Worm (Caenorhabditis elegans) whole organism, late embryonic: ENCODE measurements around the gene nit-1.

Experiments
- C08G9.2 ChIP-seq: sonication (generic microtip); optimal IDR thresholded peaks from 2 replicates; lab custom pipeline; 2016; ENCODE audit warnings: mild to moderate bottlenecking, missing genetic modification characterization, moderate library complexity, missing compliant biosample characterization
- C38D4.7 ChIP-seq: fragments of 200-800 bp; sonication (Bioruptor generic); optimal IDR thresholded peaks from 2 replicates; lab custom pipeline; 2018; ENCODE audit warnings: mild to moderate bottlenecking, missing genetic modification characterization, moderate library complexity, missing compliant biosample characterization
- F13H6.1 ChIP-seq: sonication (generic microtip); optimal IDR thresholded peaks from 2 replicates; lab custom pipeline; 2016; ENCODE audit warnings: missing genetic modification characterization, missing compliant biosample characterization
- K02D7.2 ChIP-seq: sonication (generic microtip); optimal IDR thresholded peaks from 2 replicates; lab custom pipeline; 2017; ENCODE audit warnings: mild to moderate bottlenecking, missing genetic modification characterization, missing compliant biosample characterization
- Y22D7AL.16 ChIP-seq: sonication (generic microtip); optimal IDR thresholded peaks from 2 replicates; lab custom pipeline; 2016; ENCODE audit warnings: missing genetic modification characterization, missing compliant biosample characterization
- ama-1 ChIP-seq: fragments of 150-350 bp; optimal IDR thresholded peaks from 2 replicates; lab custom pipeline; 2014
- ceh-18 ChIP-seq: sonication (generic microtip); optimal IDR thresholded peaks from 2 replicates; lab custom pipeline; 2016; ENCODE audit warnings: missing genetic modification characterization, missing compliant biosample characterization
- ceh-19 ChIP-seq: fragments of 200-800 bp; sonication (Bioruptor generic); optimal IDR thresholded peaks from 2 replicates; lab custom pipeline; 2018; ENCODE audit warnings: mild to moderate bottlenecking, missing genetic modification characterization, missing compliant biosample characterization
- ceh-2 ChIP-seq: sonication (generic microtip); optimal IDR thresholded peaks from 2 replicates; lab custom pipeline; 2016; ENCODE audit warnings: missing genotype, missing genetic modification characterization, missing compliant biosample characterization
- ceh-22 ChIP-seq: sonication (generic microtip); optimal IDR thresholded peaks from 2 replicates; lab custom pipeline; 2017; ENCODE audit warnings: missing biosample characterization, missing genetic modification characterization
- ceh-34 ChIP-seq: sonication (generic microtip); optimal IDR thresholded peaks from 2 replicates; lab custom pipeline; 2016; ENCODE audit warnings: mild to moderate bottlenecking, missing genetic modification characterization, missing compliant biosample characterization
- ceh-48 ChIP-seq: sonication (generic microtip); optimal IDR thresholded peaks from 2 replicates; lab custom pipeline; 2016; ENCODE audit warnings: missing genetic modification characterization, inconsistent platforms, missing compliant biosample characterization
- ceh-6 ChIP-seq: fragments of 200-800 bp; sonication (Bioruptor generic); optimal IDR thresholded peaks from 2 replicates; lab custom pipeline; 2018; ENCODE audit warnings: mild to moderate bottlenecking, missing genetic modification characterization, missing compliant biosample characterization
- ceh-9 ChIP-seq: sonication (generic microtip); optimal IDR thresholded peaks from 2 replicates; lab custom pipeline; 2016; ENCODE audit warnings: mild to moderate bottlenecking, missing genetic modification characterization, inconsistent platforms, missing compliant biosample characterization
- dve-1 ChIP-seq: sonication (generic microtip); optimal IDR thresholded peaks from 2 replicates; lab custom pipeline; 2017; ENCODE audit warnings: antibody characterized with exemption, mild to moderate bottlenecking, missing genetic modification characterization, missing compliant biosample characterization
- elt-2 ChIP-seq: sonication (generic microtip); optimal IDR thresholded peaks from 2 replicates; lab custom pipeline; 2016; ENCODE audit warnings: missing genetic modification reagents, missing genetic modification characterization, missing compliant biosample characterization
- ets-4 ChIP-seq: sonication (generic microtip); optimal IDR thresholded peaks from 2 replicates; lab custom pipeline; 2016; ENCODE audit warnings: missing genetic modification characterization, missing compliant biosample characterization
- fax-1 ChIP-seq: sonication (generic microtip); optimal IDR thresholded peaks from 2 replicates; lab custom pipeline; 2016; ENCODE audit warnings: missing genotype, missing genetic modification characterization, missing compliant biosample characterization
- gmeb-2 ChIP-seq: sonication (generic microtip); optimal IDR thresholded peaks from 2 replicates; lab custom pipeline; 2016; ENCODE audit warnings: missing genetic modification characterization, inconsistent platforms, missing compliant biosample characterization
- hlh-30 ChIP-seq: sonication (generic microtip); optimal IDR thresholded peaks from 2 replicates; lab custom pipeline; 2017; ENCODE audit warnings: antibody characterized with exemption, missing genetic modification characterization, missing compliant biosample characterization; ENCODE audit not compliant: insufficient read depth
- hlh-8 ChIP-seq: sonication (generic microtip); optimal IDR thresholded peaks from 2 replicates; lab custom pipeline; 2016; ENCODE audit warnings: missing genotype, missing genetic modification characterization, missing compliant biosample characterization
- lim-6 ChIP-seq: sonication (generic microtip); optimal IDR thresholded peaks from 2 replicates; lab custom pipeline; 2016; ENCODE audit warnings: missing genetic modification characterization, missing compliant biosample characterization
- madf-2 ChIP-seq: sonication (generic microtip); optimal IDR thresholded peaks from 2 replicates; lab custom pipeline; 2017; ENCODE audit warnings: missing genetic modification characterization, missing compliant biosample characterization
- nfya-1 ChIP-seq: sonication (generic microtip); optimal IDR thresholded peaks from 2 replicates; lab custom pipeline; 2017; ENCODE audit warnings: missing genetic modification characterization, mild to moderate bottlenecking, missing compliant biosample characterization, antibody characterized with exemption, moderate library complexity
- nhr-11 ChIP-seq: fragments of 150-350 bp; optimal IDR thresholded peaks from 2 replicates; lab custom pipeline; 2014; ENCODE audit warnings: missing biosample characterization, missing genetic modification characterization
- nhr-232 ChIP-seq: sonication (generic microtip); optimal IDR thresholded peaks from 2 replicates; lab custom pipeline; 2016; ENCODE audit warnings: missing genetic modification characterization, missing compliant biosample characterization
- npax-4 ChIP-seq: sonication (generic microtip); optimal IDR thresholded peaks from 2 replicates; lab custom pipeline; 2016; ENCODE audit warnings: missing genetic modification characterization, missing compliant biosample characterization
- odd-2 ChIP-seq: sonication (generic microtip); optimal IDR thresholded peaks from 2 replicates; lab custom pipeline; 2017; ENCODE audit warnings: antibody characterized with exemption, mild to moderate bottlenecking, missing genetic modification characterization, missing compliant biosample characterization
- pag-3 ChIP-seq: sonication (generic microtip); optimal IDR thresholded peaks from 2 replicates; lab custom pipeline; 2016; ENCODE audit warnings: missing compliant biosample characterization, missing genetic modification characterization, borderline replicate concordance
- pqm-1 ChIP-seq: sonication (generic microtip); optimal IDR thresholded peaks from 2 replicates; lab custom pipeline; 2016; ENCODE audit warnings: missing genetic modification characterization, missing compliant biosample characterization
- pros-1 ChIP-seq: fragments of 150-350 bp; optimal IDR thresholded peaks from 2 replicates; lab custom pipeline; 2014; ENCODE audit warnings: missing biosample characterization, missing genetic modification reagents, missing genetic modification characterization
- ref-2 ChIP-seq: sonication (generic microtip); optimal IDR thresholded peaks from 2 replicates; lab custom pipeline; 2016; ENCODE audit warnings: missing genetic modification characterization, missing compliant biosample characterization
- rnt-1 ChIP-seq: sonication (generic microtip); optimal IDR thresholded peaks from 2 replicates; lab custom pipeline; 2016; ENCODE audit warnings: missing genetic modification characterization, missing compliant biosample characterization
- sdc-2 ChIP-seq: sonication (generic microtip); optimal IDR thresholded peaks from 2 replicates; lab custom pipeline; 2016; ENCODE audit warnings: missing genotype, missing genetic modification characterization, missing compliant biosample characterization
- sox-4 ChIP-seq: sonication (generic microtip); optimal IDR thresholded peaks from 2 replicates; lab custom pipeline; 2017; ENCODE audit warnings: mild to moderate bottlenecking, missing genetic modification characterization, inconsistent platforms, missing compliant biosample characterization
- tbx-2 ChIP-seq: sonication (generic microtip); optimal IDR thresholded peaks from 2 replicates; lab custom pipeline; 2016; ENCODE audit warnings: missing genetic modification characterization, missing compliant biosample characterization
- tbx-7 ChIP-seq: sonication (generic microtip); optimal IDR thresholded peaks from 2 replicates; lab custom pipeline; 2016; ENCODE audit warnings: missing genotype, missing genetic modification characterization, missing compliant biosample characterization
- ttx-3 ChIP-seq: sonication (generic microtip); optimal IDR thresholded peaks from 2 replicates; lab custom pipeline; 2016; ENCODE audit warnings: missing genetic modification reagents, missing genetic modification characterization, missing compliant biosample characterization
- unc-55 ChIP-seq: sonication (generic microtip); optimal IDR thresholded peaks from 2 replicates; lab custom pipeline; 2017; ENCODE audit warnings: missing biosample characterization, missing genetic modification reagents, missing genetic modification characterization
- zip-5 ChIP-seq: sonication (generic microtip); optimal IDR thresholded peaks from 2 replicates; lab custom pipeline; 2016; ENCODE audit warnings: missing genetic modification characterization, missing compliant biosample characterization

Gene nit-1

DNA sequence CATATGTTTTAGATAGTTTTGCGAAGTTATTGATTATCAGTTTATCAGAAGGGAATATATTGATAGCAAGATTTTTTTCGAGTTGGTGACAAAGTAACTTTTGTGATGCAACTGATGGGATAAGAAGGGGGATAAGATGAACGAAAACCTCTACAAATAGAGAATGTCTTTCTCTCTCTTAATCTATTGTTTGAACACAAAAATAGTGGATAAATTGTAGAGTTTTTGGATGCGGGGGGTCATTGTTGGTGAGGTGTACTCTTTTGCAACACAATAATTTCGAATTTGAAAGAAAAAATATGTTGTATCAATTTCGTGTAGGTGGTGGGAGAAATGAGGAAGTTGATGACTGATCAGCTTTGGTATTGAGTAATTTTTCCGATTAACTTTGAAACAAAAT, 4.1 kb downstream of the nit-1 start, which contains the start of gene ZK1058.9:
ZK1058.9 (minus strand) TSS at position 101 of the 400 bp plus-strand sequence.
- TF ChIP-seq lim-6 (tag; lab: Kevin White, UChicago) = no peak
- TF ChIP-seq ceh-6 (GFP tag; lab: Kevin White, UChicago) = no peak
- TF ChIP-seq pros-1 (tag; lab: Kevin White, UChicago) = no peak
- TF ChIP-seq C08G9.2 = no peak
- no peak for TF ChIP-seq tbx-2
- TF ChIP-seq zip-5 (tag; lab: Kevin White, UChicago) = no peak
- no peak for TF ChIP-seq C38D4.7 (GFP tag; lab: Kevin White, UChicago)
- no peak for TF ChIP-seq pqm-1 (tag; lab: Kevin White, UChicago)
- no peak for TF ChIP-seq hlh-30
- TF ChIP-seq gmeb-2 (tag; lab: Kevin White, UChicago) = no peak
- no peak for TF ChIP-seq tbx-7 (tag; lab: Kevin White, UChicago)
- no peak for TF ChIP-seq sdc-2 (tag; lab: Kevin White, UChicago)
- no peak for TF ChIP-seq npax-4
- no peak for TF ChIP-seq madf-2 (tag; lab: Kevin White, UChicago)
- no peak for TF ChIP-seq ceh-2 (tag; lab: Kevin White, UChicago)
- no peak for TF ChIP-seq hlh-8
- TF ChIP-seq ama-1 (lab: Kevin White, UChicago) = no peak

DNA sequence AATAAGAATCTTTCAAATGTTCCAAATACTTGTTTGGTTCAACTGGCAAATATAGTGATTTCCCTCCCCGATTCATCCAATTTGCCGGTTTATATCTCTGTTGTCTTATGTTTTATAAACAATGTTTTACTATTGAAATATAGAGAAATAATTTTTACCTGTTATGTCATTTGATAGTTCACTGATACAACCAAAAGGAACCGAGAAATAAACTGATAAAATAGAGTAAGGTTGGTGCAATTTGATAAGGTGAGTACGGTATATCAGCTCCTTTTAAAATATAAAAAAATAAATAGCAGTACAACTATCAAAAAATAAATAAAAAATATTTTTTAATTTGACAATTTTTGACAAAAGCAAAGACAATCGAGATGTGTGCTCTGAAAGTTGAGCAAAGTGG, 4.8 kb downstream of the nit-1 start:
- peak; percentile 65 for TF ChIP-seq elt-2 (tag; lab: Kevin White, UChicago)
- no peak for TF ChIP-seq ets-4 (tag; lab: Kevin White, UChicago)

DNA sequence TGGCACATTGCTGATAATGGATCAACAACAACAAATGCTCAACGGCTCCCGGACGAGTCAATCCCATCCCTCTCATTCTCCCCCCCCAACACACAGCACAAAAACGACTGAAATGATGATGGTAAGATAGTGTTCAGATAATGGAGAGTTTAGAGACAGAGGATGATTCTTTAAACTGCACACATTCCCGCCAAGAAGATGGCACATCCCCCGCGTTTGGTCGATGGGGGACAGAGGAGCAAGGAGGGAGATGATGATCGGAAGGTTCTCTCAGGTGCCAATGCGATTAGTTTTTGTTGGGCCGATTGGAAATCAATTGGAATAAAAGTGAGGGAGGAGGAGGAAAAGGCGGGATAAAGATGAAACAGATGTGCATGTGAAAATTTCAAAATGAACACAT, 5.4 kb downstream of the nit-1 start:
- TF ChIP-seq ceh-18 (tag; lab: Kevin White, UChicago) (peak; percentile 84), rnt-1 (tag; lab: Kevin White, UChicago) (peak; percentile 46), madf-2 (tag; lab: Kevin White, UChicago) (no peak), unc-55 (GFP tag; lab: Kevin White, UChicago) (peak; percentile 41), K02D7.2 (tag; lab: Kevin White, UChicago) (no peak)

DNA sequence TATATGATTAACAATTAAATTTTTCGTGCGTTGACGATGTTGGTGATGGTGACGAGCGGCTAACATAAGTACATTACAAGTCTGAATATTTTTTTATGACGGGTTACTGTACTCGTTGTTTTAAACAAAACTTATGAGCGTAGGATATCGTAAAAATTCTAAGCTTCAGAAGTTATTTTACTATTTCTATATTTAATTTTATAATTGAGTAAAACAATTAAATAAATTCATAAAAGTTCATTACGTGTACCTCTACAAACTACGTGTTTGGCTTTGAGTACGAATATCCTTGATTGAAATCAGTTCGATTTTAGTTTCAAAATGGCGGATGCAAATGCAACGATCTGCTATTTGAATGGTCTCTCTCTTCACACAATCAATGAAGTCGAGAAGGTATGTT, 6.1 kb downstream of the nit-1 start, which contains the start of gene F37A8.1:
F37A8.1 (plus strand) TSS at position 301 of the 400 bp plus-strand sequence.
- TF ChIP-seq fax-1 (tag; lab: Kevin White, UChicago) = no peak
- no peak for TF ChIP-seq nfya-1 (tag; lab: Kevin White, UChicago)
- TF ChIP-seq pros-1 (tag; lab: Kevin White, UChicago) = no peak
- no peak for TF ChIP-seq ceh-9 (tag; lab: Kevin White, UChicago)
- no peak for TF ChIP-seq nhr-232 (tag; lab: Kevin White, UChicago)
- TF ChIP-seq C38D4.7 (GFP tag; lab: Kevin White, UChicago) = no peak
- TF ChIP-seq F13H6.1 = no peak
- TF ChIP-seq ttx-3 (tag; lab: Kevin White, UChicago) = no peak
- TF ChIP-seq ceh-6 (GFP tag; lab: Kevin White, UChicago) = no peak
- no peak for TF ChIP-seq sox-4
- no peak for TF ChIP-seq ceh-48 (tag; lab: Kevin White, UChicago)
- TF ChIP-seq odd-2 = no peak
- TF ChIP-seq sdc-2 (tag; lab: Kevin White, UChicago) = no peak
- TF ChIP-seq ref-2 (tag; lab: Kevin White, UChicago) = no peak
- no peak for TF ChIP-seq rnt-1 (tag; lab: Kevin White, UChicago)
- TF ChIP-seq hlh-8 = no peak
- no peak for TF ChIP-seq ceh-34
- TF ChIP-seq dve-1 = no peak
- TF ChIP-seq ceh-2 (tag; lab: Kevin White, UChicago) = no peak

DNA sequence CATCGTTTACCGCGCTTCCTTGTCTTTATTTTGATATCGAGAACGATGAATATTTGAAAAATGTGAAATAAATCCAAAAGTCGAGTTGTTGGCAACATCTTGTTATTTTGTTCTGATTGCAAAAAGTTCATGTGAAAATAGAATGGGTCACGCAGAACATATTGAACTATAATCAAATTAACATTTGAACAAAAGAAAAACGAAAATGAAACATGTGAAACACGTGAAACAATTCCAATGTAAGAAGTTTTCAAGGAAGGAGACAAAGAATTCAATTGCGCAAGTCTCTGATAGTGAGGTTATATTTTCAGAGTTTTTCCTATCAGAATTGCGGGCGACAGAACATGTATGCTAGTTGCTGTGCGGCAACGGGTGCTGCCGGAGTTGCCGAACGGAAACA, 9.4 kb downstream of the nit-1 start, which contains the start of gene F37A8.2:
F37A8.2 (minus strand) TSS at position 101 of the 400 bp plus-strand sequence.
- TF ChIP-seq ttx-3 (tag; lab: Kevin White, UChicago) (no peak), hlh-8 (no peak), nhr-11 (tag; lab: Kevin White, UChicago) (no peak), ceh-18 (tag; lab: Kevin White, UChicago) (no peak), zip-5 (tag; lab: Kevin White, UChicago) (no peak), pag-3 (tag; lab: Kevin White, UChicago) (no peak), ceh-19 (GFP tag; lab: Kevin White, UChicago) (no peak), dve-1 (no peak), ceh-22 (tag; lab: Kevin White, UChicago) (no peak), ceh-34 (no peak), C38D4.7 (GFP tag; lab: Kevin White, UChicago) (no peak), Y22D7AL.16 (tag; lab: Kevin White, UChicago) (no peak), unc-55 (GFP tag; lab: Kevin White, UChicago) (no peak), sdc-2 (tag; lab: Kevin White, UChicago) (no peak)
